Worm (Caenorhabditis elegans): ENCODE data around the gene drd-5.

The drd-5 gene

ce11 chrX:8386068-8386851 lies 40.1 kb upstream of the drd-5 start (continued):
- TF ChIP-seq rnt-1 (tag; optimal IDR thresholded peaks at IDR 0.05): peak; percentile 42
- TF ChIP-seq pha-2 (tag; optimal IDR thresholded peaks at IDR 0.05): peak; percentile 74
- peak; percentile 35 for TF ChIP-seq ceh-19 (GFP tag; optimal IDR thresholded peaks at IDR 0.05)
- TF ChIP-seq pha-4 (tag; optimal IDR thresholded peaks at IDR 0.05): no peak
- TF ChIP-seq zip-5 (tag; optimal IDR thresholded peaks at IDR 0.05): peak; percentile 56
- TF ChIP-seq ceh-30 (tag; optimal IDR thresholded peaks at IDR 0.05): no peak
- peak; percentile 15 for TF ChIP-seq ceh-48 (tag; optimal IDR thresholded peaks at IDR 0.05)
- TF ChIP-seq ceh-2 (tag; optimal IDR thresholded peaks at IDR 0.05): peak; percentile 81
- TF ChIP-seq hlh-15 (tag; optimal IDR thresholded peaks at IDR 0.05): peak; percentile 4
- no peak for TF ChIP-seq unc-55 (GFP tag; optimal IDR thresholded peaks at IDR 0.05)
- TF ChIP-seq ceh-18 (tag; optimal IDR thresholded peaks at IDR 0.05): peak; percentile 60
- peak; percentile 69 for TF ChIP-seq tbx-2 (tag; optimal IDR thresholded peaks at IDR 0.05)
- peak; percentile 31 for TF ChIP-seq Y22D7AL.16 (tag; optimal IDR thresholded peaks at IDR 0.05)
- TF ChIP-seq elt-2 (tag; optimal IDR thresholded peaks at IDR 0.05): peak; percentile 86
- peak; percentile 22 for TF ChIP-seq hlh-30 (tag; optimal IDR thresholded peaks at IDR 0.05; ENCODE audit: insufficient read depth)
- TF ChIP-seq nhr-232 (tag; optimal IDR thresholded peaks at IDR 0.05): peak; percentile 74
- no peak for TF ChIP-seq pqm-1 (tag; optimal IDR thresholded peaks at IDR 0.05)
- no peak for TF ChIP-seq pax-1 (tag; optimal IDR thresholded peaks at IDR 0.05)
- peak; percentile 64 for TF ChIP-seq fax-1 (tag; optimal IDR thresholded peaks at IDR 0.05)

- no peak for TF ChIP-seq pqm-1 (tag; optimal IDR thresholded peaks at IDR 0.05)
- peak; percentile 48 for TF ChIP-seq ref-2 (tag; optimal IDR thresholded peaks at IDR 0.05)
Measured at ce11 chrX:8384642-8385181, 38.6 kb upstream of the drd-5 start, which contains the start of gene F41D9.2. Gene F41D9.2, minus strand, starts transcription at chrX:8384945.

ce11 chrX:8381651-8382050 lies 35.5 kb upstream of the drd-5 start:
- no peak for TF ChIP-seq ets-4 (tag; optimal IDR thresholded peaks at IDR 0.05)
- no peak for TF ChIP-seq pros-1 (tag; optimal IDR thresholded peaks at IDR 0.05)
- no peak for TF ChIP-seq ama-1 (optimal IDR thresholded peaks at IDR 0.05)
- no peak for TF ChIP-seq fkh-6 (tag; optimal IDR thresholded peaks at IDR 0.05)
- TF ChIP-seq odd-2 (tag; optimal IDR thresholded peaks at IDR 0.05): no peak
- TF ChIP-seq Y22D7AL.16 (tag; optimal IDR thresholded peaks at IDR 0.05): no peak
- TF ChIP-seq ceh-6 (GFP tag; optimal IDR thresholded peaks at IDR 0.05): no peak
- no peak for TF ChIP-seq nfya-1 (tag; optimal IDR thresholded peaks at IDR 0.05)
- no peak for TF ChIP-seq sdc-2 (tag; optimal IDR thresholded peaks at IDR 0.05)
- no peak for TF ChIP-seq lim-6 (tag; optimal IDR thresholded peaks at IDR 0.05)
- no peak for TF ChIP-seq ceh-9 (tag; optimal IDR thresholded peaks at IDR 0.05)
- TF ChIP-seq ref-2 (tag; optimal IDR thresholded peaks at IDR 0.05): no peak
- no peak for TF ChIP-seq elt-4 (tag; optimal IDR thresholded peaks at IDR 0.05)

ce11 chrX:8378312-8378711 lies 32.2 kb upstream of the drd-5 start, which contains the start of gene tbc-18:
Gene tbc-18, plus strand, starts transcription at chrX:8378557.
- TF ChIP-seq fkh-10 (GFP tag; optimal IDR thresholded peaks at IDR 0.05) (no peak), ceh-19 (GFP tag; optimal IDR thresholded peaks at IDR 0.05) (no peak), unc-55 (GFP tag; optimal IDR thresholded peaks at IDR 0.05) (no peak), ceh-30 (tag; optimal IDR thresholded peaks at IDR 0.05) (no peak), hlh-13 (GFP tag; optimal IDR thresholded peaks at IDR 0.05) (no peak), unc-42 (tag; optimal IDR thresholded peaks at IDR 0.05) (peak; percentile 73), ahr-1 (tag; optimal IDR thresholded peaks at IDR 0.05) (no peak), ttx-3 (tag; optimal IDR thresholded peaks at IDR 0.05) (no peak), hlh-30 (tag; optimal IDR thresholded peaks at IDR 0.05; ENCODE audit: insufficient read depth) (no peak), ceh-31 (tag; optimal IDR thresholded peaks at IDR 0.05) (peak; percentile 66), ceh-18 (tag; optimal IDR thresholded peaks at IDR 0.05) (peak; percentile 41), F13H6.1 (tag; optimal IDR thresholded peaks at IDR 0.05) (no peak), rnt-1 (tag; optimal IDR thresholded peaks at IDR 0.05) (no peak), odd-2 (tag; optimal IDR thresholded peaks at IDR 0.05) (no peak), che-1 (tag; optimal IDR thresholded peaks at IDR 0.05) (no peak), ztf-16 (tag; optimal IDR thresholded peaks at IDR 0.05) (no peak), pros-1 (tag; optimal IDR thresholded peaks at IDR 0.05) (no peak), lin-11 (tag; optimal IDR thresholded peaks at IDR 0.05) (no peak), sox-4 (tag; optimal IDR thresholded peaks at IDR 0.05) (no peak), C08G9.2 (tag; optimal IDR thresholded peaks at IDR 0.05) (no peak), unc-86 (tag; optimal IDR thresholded peaks at IDR 0.05) (no peak), dmd-4 (tag; optimal IDR thresholded peaks at IDR 0.05; ENCODE audit: borderline replicate concordance) (no peak), gmeb-2 (tag; optimal IDR thresholded peaks at IDR 0.05) (no peak), pqm-1 (tag; optimal IDR thresholded peaks at IDR 0.05) (no peak), elt-2 (tag; optimal IDR thresholded peaks at IDR 0.05) (no peak)
